Fruit fly (Drosophila melanogaster) whole organism, embryonic: ENCODE results near the gene cort.

Experiments used
- Antp ChIP-seq: fragments of 200-800 bp; sonication (Bioruptor generic); optimal IDR thresholded peaks from 3 replicates; lab custom pipeline; 2016; ENCODE audit warnings: missing biosample characterization, missing genetic modification characterization
- Atf3 ChIP-seq: fragments of 200-800 bp; sonication (Bioruptor generic); optimal IDR thresholded peaks from 3 replicates; lab custom pipeline; 2016; ENCODE audit warnings: missing biosample characterization, missing genetic modification characterization
- CG10209 ChIP-seq: fragments of 200-800 bp; sonication (Bioruptor generic); optimal IDR thresholded peaks from 3 replicates; lab custom pipeline; 2017; ENCODE audit warnings: missing biosample characterization, mild to moderate bottlenecking, missing genetic modification characterization, missing genetic modification reagents
- CG10321 ChIP-seq: fragments of 200-800 bp; sonication (Bioruptor generic); IDR thresholded peaks from 2 replicates; pipeline ENCODE4 v1.3.6; 2022; ENCODE audit warnings: missing biosample characterization, missing genetic modification characterization
- CG11723 ChIP-seq: fragments of 200-800 bp; sonication (Bioruptor generic); optimal IDR thresholded peaks from 2 replicates; lab custom pipeline; 2017; ENCODE audit warnings: missing biosample characterization, mild to moderate bottlenecking, missing genetic modification characterization
- CG12744 ChIP-seq: fragments of 200-800 bp; sonication (Bioruptor generic); optimal IDR thresholded peaks from 2 replicates; lab custom pipeline; 2016; ENCODE audit warnings: missing biosample characterization, missing genetic modification characterization
- CG14667 ChIP-seq: fragments of 200-800 bp; sonication (Bioruptor generic); IDR thresholded peaks from 2 replicates; pipeline ENCODE4 v1.3.6; 2022; ENCODE audit warnings: missing biosample characterization, missing genetic modification characterization
- CG15696 ChIP-seq: fragments of 200-800 bp; sonication (Bioruptor generic); optimal IDR thresholded peaks from 2 replicates; lab custom pipeline; 2019; ENCODE audit warnings: missing biosample characterization, mild to moderate bottlenecking, missing genetic modification characterization, moderate library complexity
- CG16813 ChIP-seq: fragments of 200-800 bp; sonication (Bioruptor generic); IDR thresholded peaks from 3 replicates; pipeline ENCODE4 v1.3.6; 2022; ENCODE audit warnings: missing biosample characterization, missing genetic modification characterization; ENCODE audit not compliant: partially characterized antibody
- CG16863 ChIP-seq: fragments of 200-800 bp; sonication (Bioruptor generic); optimal IDR thresholded peaks from 3 replicates; lab custom pipeline; 2016; ENCODE audit warnings: missing biosample characterization, missing genetic modification characterization
- CG17359 ChIP-seq: fragments of 200-800 bp; sonication (Bioruptor generic); optimal IDR thresholded peaks from 3 replicates; lab custom pipeline; 2018; ENCODE audit warnings: missing biosample characterization, mild to moderate bottlenecking, missing genetic modification characterization, moderate library complexity
- CG17912 ChIP-seq: fragments of 200-800 bp; sonication (Bioruptor generic); optimal IDR thresholded peaks from 2 replicates; lab custom pipeline; 2018; ENCODE audit warnings: missing biosample characterization, mild to moderate bottlenecking, missing genetic modification characterization
- CG31224 ChIP-seq: fragments of 200-800 bp; sonication (Bioruptor generic); IDR thresholded peaks from 2 replicates; pipeline ENCODE4 v1.3.6; 2022; ENCODE audit warnings: missing biosample characterization, missing genetic modification characterization
- CG3281 ChIP-seq: fragments of 200-800 bp; sonication (Bioruptor generic); optimal IDR thresholded peaks from 3 replicates; lab custom pipeline; 2017; ENCODE audit warnings: missing biosample characterization, mild to moderate bottlenecking, missing genetic modification characterization
- CG3838 ChIP-seq: fragments of 200-800 bp; sonication (Bioruptor generic); optimal IDR thresholded peaks from 3 replicates; lab custom pipeline; 2016; ENCODE audit warnings: missing biosample characterization, missing genetic modification characterization
- CG3847 ChIP-seq: fragments of 200-800 bp; sonication (Bioruptor generic); IDR thresholded peaks from 2 replicates; pipeline ENCODE4 v1.3.6; 2022; ENCODE audit warnings: missing biosample characterization, missing genetic modification characterization
- CG4730 ChIP-seq: fragments of 200-800 bp; sonication (Bioruptor generic); IDR thresholded peaks from 2 replicates; pipeline ENCODE4 v1.3.6; 2022; ENCODE audit warnings: missing biosample characterization, missing genetic modification characterization
- CG4854 ChIP-seq: fragments of 200-800 bp; sonication (Bioruptor generic); optimal IDR thresholded peaks from 2 replicates; lab custom pipeline; 2016; ENCODE audit warnings: missing biosample characterization, missing genetic modification characterization, inconsistent platforms
- CG7786 ChIP-seq: fragments of 200-800 bp; sonication (Bioruptor generic); optimal IDR thresholded peaks from 2 replicates; lab custom pipeline; 2016; ENCODE audit warnings: missing biosample characterization, missing genetic modification characterization
- CG9817 ChIP-seq: fragments of 200-800 bp; sonication (Bioruptor generic); optimal IDR thresholded peaks from 2 replicates; lab custom pipeline; 2018; ENCODE audit warnings: missing biosample characterization, mild to moderate bottlenecking, missing genetic modification characterization, moderate library complexity
- CTCF ChIP-seq: fragments of 200-800 bp; sonication (Bioruptor generic); optimal IDR thresholded peaks from 2 replicates; lab custom pipeline; 2017; ENCODE audit warnings: missing biosample characterization, mild to moderate bottlenecking, missing genetic modification characterization, moderate library complexity
- CoRest ChIP-seq: fragments of 200-800 bp; sonication (Bioruptor generic); optimal IDR thresholded peaks from 3 replicates; lab custom pipeline; 2018; ENCODE audit warnings: missing biosample characterization, mild to moderate bottlenecking, missing genetic modification characterization, moderate library complexity
- D ChIP-seq, 2 experiments: fragments of 200-800 bp in 1 of 2; fragments of >200 bp in 1 of 2; sonication (Bioruptor generic) in 1 of 2; optimal IDR thresholded peaks; 2 replicates in 1 of 2; 3 replicates in 1 of 2; lab custom pipeline; 2017; ENCODE audit warnings: mild to moderate bottlenecking in 1 of 2, missing biosample characterization in 1 of 2, missing genetic modification characterization in 1 of 2, missing genetic modification reagents in 1 of 2
- Deaf1 ChIP-seq: fragments of 200-800 bp; optimal IDR thresholded peaks from 3 replicates; lab custom pipeline; 2019; ENCODE audit warnings: missing biosample characterization, mild to moderate bottlenecking, missing genetic modification characterization, moderate library complexity
- Dek ChIP-seq: fragments of 200-800 bp; sonication (Bioruptor generic); optimal IDR thresholded peaks from 3 replicates; lab custom pipeline; 2019; ENCODE audit warnings: missing biosample characterization, mild to moderate bottlenecking, missing genetic modification characterization, moderate library complexity
- Dip3 ChIP-seq: fragments of 200-800 bp; sonication (Bioruptor generic); optimal IDR thresholded peaks from 3 replicates; lab custom pipeline; 2016; ENCODE audit warnings: missing biosample characterization, missing genetic modification characterization
- Fer1 ChIP-seq: fragments of 200-800 bp; sonication (Bioruptor generic); optimal IDR thresholded peaks from 2 replicates; lab custom pipeline; 2017; ENCODE audit warnings: missing biosample characterization, mild to moderate bottlenecking, missing genetic modification characterization
- Hr78 ChIP-seq, 2 experiments: fragments of 200-800 bp in 1 of 2; fragments of >200 bp in 1 of 2; sonication (Bioruptor generic) in 1 of 2; optimal IDR thresholded peaks; 2 replicates each; lab custom pipeline; 2017 to 2019; ENCODE audit warnings: missing biosample characterization in 2 of 2, missing genetic modification characterization in 2 of 2, mild to moderate bottlenecking in 1 of 2, moderate library complexity in 1 of 2
- Lim3 ChIP-seq: fragments of 200-800 bp; sonication (Bioruptor generic); IDR thresholded peaks from 2 replicates; pipeline ENCODE4 v1.3.6; 2022; ENCODE audit warnings: missing biosample characterization, missing genetic modification characterization
- Max ChIP-seq: fragments of 200-800 bp; sonication (Bioruptor generic); optimal IDR thresholded peaks from 2 replicates; lab custom pipeline; 2016; ENCODE audit warnings: missing biosample characterization, mild to moderate bottlenecking, missing genetic modification characterization
- Nf-YB ChIP-seq: fragments of 200-800 bp; sonication (Bioruptor generic); optimal IDR thresholded peaks from 3 replicates; lab custom pipeline; 2019; ENCODE audit warnings: missing biosample characterization, mild to moderate bottlenecking, missing genetic modification characterization, moderate library complexity
- NfI ChIP-seq: fragments of 200-800 bp; sonication (Bioruptor generic); optimal IDR thresholded peaks from 3 replicates; lab custom pipeline; 2018; ENCODE audit warnings: missing biosample characterization, mild to moderate bottlenecking, missing genetic modification characterization, moderate library complexity
- Rx ChIP-seq: fragments of 200-800 bp; sonication (Bioruptor generic); IDR thresholded peaks from 2 replicates; pipeline ENCODE4 v1.3.6; 2022; ENCODE audit warnings: missing biosample characterization, missing genetic modification characterization
- Taf1 ChIP-seq: fragments of 200-800 bp; sonication (Bioruptor generic); IDR thresholded peaks from 2 replicates; pipeline ENCODE4 v1.3.6; 2022; ENCODE audit warnings: missing biosample characterization, missing genetic modification characterization
- Usf ChIP-seq: fragments of 200-800 bp; sonication (Bioruptor generic); optimal IDR thresholded peaks from 2 replicates; lab custom pipeline; 2017; ENCODE audit warnings: missing genotype, missing biosample characterization, missing genetic modification characterization
- Vsx1 ChIP-seq: fragments of 200-800 bp; sonication (Bioruptor generic); optimal IDR thresholded peaks from 2 replicates; lab custom pipeline; 2017; ENCODE audit warnings: missing biosample characterization, mild to moderate bottlenecking, missing genetic modification characterization, missing genetic modification reagents
- ash1 ChIP-seq: fragments of 200-800 bp; sonication (Bioruptor generic); optimal IDR thresholded peaks from 2 replicates; lab custom pipeline; 2018; ENCODE audit warnings: missing biosample characterization, mild to moderate bottlenecking, missing genetic modification characterization
- caup ChIP-seq: fragments of 200-800 bp; sonication (Bioruptor generic); optimal IDR thresholded peaks from 3 replicates; lab custom pipeline; 2017; ENCODE audit warnings: missing biosample characterization, mild to moderate bottlenecking, missing genetic modification characterization, moderate library complexity; ENCODE audit not compliant: severe bottlenecking
- ems ChIP-seq: fragments of 200-800 bp; sonication (Bioruptor generic); optimal IDR thresholded peaks from 3 replicates; lab custom pipeline; 2016; ENCODE audit warnings: missing biosample characterization, missing genetic modification characterization
- gcm2 ChIP-seq: fragments of 200-800 bp; sonication (Bioruptor generic); optimal IDR thresholded peaks from 2 replicates; lab custom pipeline; 2016; ENCODE audit warnings: missing biosample characterization, missing genetic modification characterization
- grn ChIP-seq: fragments of 200-800 bp; sonication (Bioruptor generic); optimal IDR thresholded peaks from 3 replicates; lab custom pipeline; 2017; ENCODE audit warnings: missing biosample characterization, missing genetic modification characterization
- mld ChIP-seq: fragments of 200-800 bp; sonication (Bioruptor generic); IDR thresholded peaks from 3 replicates; pipeline ENCODE4 v1.3.6; 2022; ENCODE audit warnings: missing biosample characterization, missing genetic modification characterization; ENCODE audit not compliant: partially characterized antibody
- odd ChIP-seq: fragments of 200-800 bp; sonication (Bioruptor generic); optimal IDR thresholded peaks from 2 replicates; lab custom pipeline; 2017; ENCODE audit warnings: missing biosample characterization, mild to moderate bottlenecking, missing genetic modification characterization
- pnt ChIP-seq: fragments of 200-800 bp; sonication (Bioruptor generic); optimal IDR thresholded peaks from 3 replicates; lab custom pipeline; 2016; ENCODE audit warnings: missing biosample characterization, missing genetic modification characterization
- repo ChIP-seq: fragments of 200-800 bp; sonication (Bioruptor generic); optimal IDR thresholded peaks from 2 replicates; lab custom pipeline; 2016; ENCODE audit warnings: missing biosample characterization, missing genetic modification characterization
- schlank ChIP-seq: fragments of 200-800 bp; sonication (Bioruptor generic); optimal IDR thresholded peaks from 2 replicates; lab custom pipeline; 2018; ENCODE audit warnings: missing biosample characterization, mild to moderate bottlenecking, missing genetic modification characterization
- sim ChIP-seq: fragments of 200-800 bp; sonication (Bioruptor generic); IDR thresholded peaks from 2 replicates; pipeline ENCODE4 v1.3.6; 2022; ENCODE audit warnings: missing biosample characterization, missing genetic modification characterization
- zen2 ChIP-seq: fragments of 200-800 bp; sonication (Bioruptor generic); IDR thresholded peaks from 3 replicates; pipeline ENCODE4 v1.3.6; 2022; ENCODE audit warnings: missing biosample characterization, missing genetic modification characterization; ENCODE audit not compliant: partially characterized antibody

The cort gene

DNA sequence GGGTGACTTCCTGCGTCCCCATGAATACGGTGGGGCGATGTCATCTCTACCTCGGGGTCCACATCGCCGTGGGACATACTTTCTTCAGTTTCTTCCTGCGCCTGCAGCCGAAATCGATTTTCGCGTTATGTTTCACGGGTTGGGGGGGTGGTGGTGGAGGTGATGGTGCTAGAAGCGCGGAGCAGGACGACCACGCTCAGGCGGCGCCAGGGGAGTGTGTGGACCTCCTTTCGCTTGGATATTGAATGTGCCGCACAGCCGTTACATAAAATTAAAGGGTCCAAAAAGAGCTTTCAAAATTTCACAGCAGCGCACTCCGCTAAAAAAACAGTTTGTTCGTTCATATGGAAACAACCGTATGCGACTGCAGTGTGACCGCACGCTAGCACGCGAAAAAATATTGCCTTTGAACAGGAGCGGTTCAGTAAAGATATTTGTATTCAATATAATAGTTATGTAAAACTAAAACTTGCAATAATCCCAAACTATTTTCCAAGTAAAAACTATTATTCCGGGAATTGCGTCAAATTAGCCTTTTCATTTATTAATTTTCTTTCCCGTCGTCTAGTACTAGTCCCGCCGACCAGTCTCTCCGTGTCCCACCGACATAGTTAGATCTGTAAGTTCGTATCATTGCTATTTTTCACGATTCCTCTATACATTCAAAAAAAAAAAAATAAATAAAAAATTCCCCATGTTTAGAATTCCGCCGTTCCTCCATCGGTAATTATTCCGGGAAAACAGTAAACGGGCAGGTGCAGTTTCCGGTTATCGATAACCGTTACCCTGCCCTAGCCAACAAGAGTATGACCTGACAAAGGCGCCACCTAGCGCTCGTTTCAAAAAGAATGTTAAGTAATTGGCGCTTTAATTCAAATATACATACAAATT, 7.8 kb upstream of the cort start, which contains the start of gene Nhe3 (continued):
- TF ChIP-seq CG17912 = no peak
- TF ChIP-seq Deaf1 = peak; percentile 26
- TF ChIP-seq CG3281 (GFP tag; lab: Kevin White, UChicago) = peak; percentile 74
- TF ChIP-seq CG10209 (GFP tag; lab: Kevin White, UChicago) = peak; percentile 75
- TF ChIP-seq Nf-YB (GFP tag; lab: Kevin White, UChicago) = peak; percentile 34
- TF ChIP-seq CG3847 (GFP tag; lab: Robert Waterston, UW) = peak; percentile 81
- TF ChIP-seq pnt (GFP tag; lab: Kevin White, UChicago) = peak; percentile 57
- peak; percentile 79 for TF ChIP-seq caup (GFP tag; lab: Kevin White, UChicago)
- peak; percentile 71 for TF ChIP-seq odd (GFP tag; lab: Kevin White, UChicago)
- TF ChIP-seq Fer1 (GFP tag; lab: Kevin White, UChicago) = peak; percentile 78
- TF ChIP-seq CG31224 (GFP tag; lab: Robert Waterston, UW) = peak; percentile 63
- TF ChIP-seq ems (GFP tag; lab: Kevin White, UChicago) = peak; percentile 87
- TF ChIP-seq CG9817 (tag; lab: Kevin White, UChicago) = peak; percentile 80
- TF ChIP-seq CG4730 (GFP tag; lab: Robert Waterston, UW) = peak; percentile 69
- peak; percentile 75 for TF ChIP-seq NfI (GFP tag; lab: Kevin White, UChicago)
- TF ChIP-seq sim (GFP tag; lab: Robert Waterston, UW) = 0 out of 2 replicates have a peak, but pooled peaks have one; percentile 32
- TF ChIP-seq CG10321 (GFP tag; lab: Robert Waterston, UW) = peak; percentile 40; the same call in 1 of the 2 replicates
- TF ChIP-seq CG15696 (tag; lab: Kevin White, UChicago) = peak; percentile 72
- TF ChIP-seq CG14667 = peak; percentile 73
- TF ChIP-seq CTCF (GFP tag; lab: Kevin White, UChicago) = peak; percentile 98
- peak; percentile 71 for TF ChIP-seq CG12744 (GFP tag; lab: Kevin White, UChicago)
- TF ChIP-seq CG16863 = peak; percentile 77
- peak; percentile 84 for TF ChIP-seq CoRest (tag; lab: Kevin White, UChicago)
- TF ChIP-seq CG16813 = peak; percentile 59; the same call in 1 of the 3 replicates
- TF ChIP-seq Max (GFP tag; lab: Kevin White, UChicago) = peak; percentile 86
- TF ChIP-seq CG7786 (GFP tag; lab: Kevin White, UChicago) = peak; percentile 82
- peak; percentile 77 for TF ChIP-seq Antp (GFP tag; lab: Kevin White, UChicago)
- TF ChIP-seq grn (GFP tag; lab: Kevin White, UChicago) = no peak
- peak; percentile 63 for TF ChIP-seq Usf
- TF ChIP-seq Taf1 (GFP tag; lab: Robert Waterston, UW) = peak; percentile 77
- peak; percentile 50 for TF ChIP-seq gcm2 (GFP tag; lab: Kevin White, UChicago)
- no peak for TF ChIP-seq D (optimal IDR thresholded peaks at IDR 0.05; lab: Kevin White, UChicago)
- TF ChIP-seq D (GFP tag; optimal IDR thresholded peaks at IDR 0.05; lab: Kevin White, UChicago) = peak; percentile 66
- TF ChIP-seq Dek (tag; lab: Kevin White, UChicago) = peak; percentile 75
- peak; percentile 80 for TF ChIP-seq Rx (GFP tag; lab: Robert Waterston, UW)
- peak; percentile 73 for TF ChIP-seq CG17359 (tag; lab: Kevin White, UChicago)
- peak; percentile 43 for TF ChIP-seq schlank (tag; lab: Kevin White, UChicago)
- TF ChIP-seq CG4854 = peak; percentile 62
- TF ChIP-seq Dip3 = peak; percentile 88
- peak; percentile 70 for TF ChIP-seq Atf3 (GFP tag; lab: Kevin White, UChicago)
- TF ChIP-seq CG11723 = peak; percentile 75
- no peak for TF ChIP-seq ash1 (GFP tag; lab: Kevin White, UChicago)
- TF ChIP-seq Hr78 (GFP tag; optimal IDR thresholded peaks at IDR 0.05; lab: Kevin White, UChicago) = peak in 1 of 2 experiments; percentile 82
- peak; percentile 67 for TF ChIP-seq repo (GFP tag; lab: Kevin White, UChicago)
- TF ChIP-seq Lim3 (GFP tag; lab: Robert Waterston, UW) = no peak
- TF ChIP-seq Vsx1 (GFP tag; lab: Kevin White, UChicago) = no peak
- peak; percentile 45 for TF ChIP-seq CG3838 (GFP tag; lab: Kevin White, UChicago)
- TF ChIP-seq zen2 (GFP tag; lab: Robert Waterston, UW) = no peak
- TF ChIP-seq mld (GFP tag; lab: Robert Waterston, UW) = 0 out of 3 replicates have a peak, but pooled peaks have one; percentile 54
